Worm (Caenorhabditis elegans) whole organism, L1 larva: ENCODE results near the gene syx-16.

Experiments
- C04F5.9 ChIP-seq: sonication (generic microtip); optimal IDR thresholded peaks from 2 replicates; lab custom pipeline; 2016; ENCODE audit warnings: missing genetic modification characterization, missing compliant biosample characterization
- C16A3.4 ChIP-seq: fragments of 150-350 bp; optimal IDR thresholded peaks from 2 replicates; lab custom pipeline; 2014; ENCODE audit warnings: missing biosample characterization, missing genetic modification characterization
- F16B12.6 ChIP-seq: fragments of 150-350 bp; optimal IDR thresholded peaks from 2 replicates; lab custom pipeline; 2014; ENCODE audit warnings: missing biosample characterization, missing genetic modification characterization
- Y116A8C.19 ChIP-seq: sonication (generic microtip); optimal IDR thresholded peaks from 2 replicates; lab custom pipeline; 2016; ENCODE audit warnings: missing compliant biosample characterization, missing genetic modification characterization, borderline replicate concordance
- aha-1 ChIP-seq: fragments of 150-350 bp; optimal IDR thresholded peaks from 2 replicates; lab custom pipeline; 2014; ENCODE audit warnings: missing biosample characterization, missing genetic modification characterization
- alr-1 ChIP-seq: fragments of 200-800 bp; sonication (Bioruptor generic); optimal IDR thresholded peaks from 2 replicates; lab custom pipeline; 2018; ENCODE audit warnings: borderline replicate concordance, mild to moderate bottlenecking, missing genetic modification characterization, missing compliant biosample characterization
- aly-2 ChIP-seq: fragments of 150-350 bp; optimal IDR thresholded peaks from 2 replicates; lab custom pipeline; 2014; ENCODE audit warnings: missing biosample characterization, missing genetic modification characterization
- blmp-1 ChIP-seq: fragments of 150-350 bp; optimal IDR thresholded peaks from 2 replicates; lab custom pipeline; 2014; ENCODE audit warnings: missing biosample characterization, missing genetic modification characterization
- ceh-82 ChIP-seq, 3 experiments: fragments of 150-350 bp in 1 of 3; sonication (generic microtip) in 2 of 3; optimal IDR thresholded peaks; 2 replicates each; lab custom pipeline; 2014 to 2017; ENCODE audit warnings: missing biosample characterization in 3 of 3, missing genetic modification characterization in 3 of 3
- ceh-88 ChIP-seq: fragments of 200-800 bp; sonication (Bioruptor generic); IDR thresholded peaks from 2 replicates; pipeline ENCODE4 v1.3.6; 2022; ENCODE audit warnings: missing genetic modification characterization, missing compliant biosample characterization
- ces-1 ChIP-seq: fragments of 150-350 bp; optimal IDR thresholded peaks from 2 replicates; lab custom pipeline; 2014; ENCODE audit warnings: missing biosample characterization, missing genetic modification reagents, missing genetic modification characterization
- dpl-1 ChIP-seq, 3 experiments: fragments of 150-350 bp in 2 of 3; sonication (generic microtip) in 1 of 3; optimal IDR thresholded peaks; 2 replicates each; lab custom pipeline; 2014 to 2017; ENCODE audit warnings: missing biosample characterization in 3 of 3, missing genetic modification characterization in 3 of 3, missing genetic modification reagents in 3 of 3
- dsc-1 ChIP-seq: sonication (generic microtip); optimal IDR thresholded peaks from 2 replicates; lab custom pipeline; 2016; ENCODE audit warnings: mild to moderate bottlenecking, missing genetic modification characterization, missing compliant biosample characterization
- efl-1 ChIP-seq, 4 experiments: fragments of 150-350 bp; optimal IDR thresholded peaks in 3 of 4; peaks in 1 of 4; 1 replicate in 1 of 4; 2 replicates in 3 of 4; lab custom pipeline; 2014; ENCODE audit warnings: missing biosample characterization in 2 of 4, missing genetic modification characterization in 2 of 4, missing genetic modification reagents in 2 of 4
- efl-3 ChIP-seq: fragments of 200-800 bp; sonication (Bioruptor generic); optimal IDR thresholded peaks from 2 replicates; lab custom pipeline; 2018; ENCODE audit warnings: mild to moderate bottlenecking, missing genetic modification characterization, missing compliant biosample characterization
- elt-2 ChIP-seq: sonication (generic microtip); optimal IDR thresholded peaks from 2 replicates; lab custom pipeline; 2016; ENCODE audit warnings: missing genetic modification characterization, mild to moderate bottlenecking, inconsistent platforms, missing compliant biosample characterization, missing genetic modification reagents
- ets-5 ChIP-seq: fragments of 200-800 bp; sonication (Bioruptor generic); IDR thresholded peaks from 2 replicates; pipeline ENCODE4 v1.3.6; 2022; ENCODE audit warnings: missing genetic modification characterization, missing compliant biosample characterization
- fkh-8 ChIP-seq: sonication (generic microtip); optimal IDR thresholded peaks from 2 replicates; lab custom pipeline; 2016; ENCODE audit warnings: mild to moderate bottlenecking, missing genetic modification characterization, missing compliant biosample characterization
- grh-1 ChIP-seq: fragments of 200-800 bp; sonication (Bioruptor generic); IDR thresholded peaks from 2 replicates; pipeline ENCODE4 v1.3.6; 2022; ENCODE audit warnings: missing genetic modification reagents, missing genetic modification characterization, missing compliant biosample characterization
- isw-1 ChIP-seq: fragments of 200-800 bp; sonication (Bioruptor generic); IDR thresholded peaks from 2 replicates; pipeline ENCODE4 v1.3.6; 2022; ENCODE audit warnings: missing genetic modification characterization, missing compliant biosample characterization
- lin-13 ChIP-seq: fragments of 150-350 bp; optimal IDR thresholded peaks from 2 replicates; lab custom pipeline; 2014; ENCODE audit warnings: missing biosample characterization, missing genetic modification reagents, missing genetic modification characterization
- lin-14 ChIP-seq: fragments of 200-800 bp; sonication (Bioruptor generic); optimal IDR thresholded peaks from 2 replicates; lab custom pipeline; 2018; ENCODE audit warnings: mild to moderate bottlenecking, missing genetic modification characterization, moderate library complexity, missing compliant biosample characterization
- lin-35 ChIP-seq, 2 experiments: fragments of 150-350 bp; optimal IDR thresholded peaks; 2 replicates each; lab custom pipeline; 2014; ENCODE audit warnings: missing biosample characterization in 2 of 2, missing genetic modification characterization in 2 of 2, missing genetic modification reagents in 2 of 2
- lsy-2 ChIP-seq, 2 experiments: fragments of 150-350 bp; optimal IDR thresholded peaks; 2 replicates each; lab custom pipeline; 2014; ENCODE audit warnings: missing biosample characterization in 2 of 2, missing genetic modification characterization in 2 of 2
- mdl-1 ChIP-seq, 2 experiments: fragments of 150-350 bp; optimal IDR thresholded peaks; 2 replicates each; lab custom pipeline; 2014 to 2017; ENCODE audit warnings: missing biosample characterization in 2 of 2, missing genetic modification characterization in 2 of 2, inconsistent platforms in 1 of 2
- mef-2 ChIP-seq: fragments of 150-350 bp; optimal IDR thresholded peaks from 2 replicates; lab custom pipeline; 2014; ENCODE audit warnings: missing biosample characterization, missing genetic modification characterization
- nhr-12 ChIP-seq: sonication (generic microtip); optimal IDR thresholded peaks from 2 replicates; lab custom pipeline; 2017; ENCODE audit warnings: missing biosample characterization, missing genetic modification characterization
- nhr-71 ChIP-seq: sonication (generic microtip); optimal IDR thresholded peaks from 2 replicates; lab custom pipeline; 2016; ENCODE audit warnings: mild to moderate bottlenecking, missing genetic modification characterization, moderate library complexity, missing compliant biosample characterization
- nhr-76 ChIP-seq: sonication (generic microtip); optimal IDR thresholded peaks from 2 replicates; lab custom pipeline; 2017; ENCODE audit warnings: missing biosample characterization, missing genetic modification characterization
- nhr-77 ChIP-seq: fragments of 150-350 bp; optimal IDR thresholded peaks from 2 replicates; lab custom pipeline; 2014; ENCODE audit warnings: missing biosample characterization, missing genetic modification characterization
- nhr-84 ChIP-seq: sonication (generic microtip); optimal IDR thresholded peaks from 2 replicates; lab custom pipeline; 2017; ENCODE audit warnings: missing biosample characterization, missing genetic modification characterization
- nhr-85 ChIP-seq: sonication (generic microtip); peaks from one replicate; lab custom pipeline; 2016; ENCODE audit warnings: missing genetic modification characterization, inconsistent platforms, missing compliant biosample characterization
- pqm-1 ChIP-seq: sonication (generic microtip); optimal IDR thresholded peaks from 3 replicates; lab custom pipeline; 2017; ENCODE audit warnings: missing biosample characterization, missing genetic modification characterization
- skn-1 ChIP-seq: fragments of 150-350 bp; optimal IDR thresholded peaks from 2 replicates; lab custom pipeline; 2014; ENCODE audit warnings: missing biosample characterization, missing genetic modification characterization
- snu-23 ChIP-seq: sonication (generic microtip); optimal IDR thresholded peaks from 2 replicates; lab custom pipeline; 2016; ENCODE audit warnings: missing genetic modification characterization, missing compliant biosample characterization
- sox-4 ChIP-seq: sonication (generic microtip); optimal IDR thresholded peaks from 2 replicates; lab custom pipeline; 2016; ENCODE audit warnings: missing genetic modification characterization, missing compliant biosample characterization
- sup-37 ChIP-seq: fragments of 200-800 bp; sonication (Bioruptor generic); optimal IDR thresholded peaks from 2 replicates; lab custom pipeline; 2018; ENCODE audit warnings: mild to moderate bottlenecking, missing genetic modification characterization, missing compliant biosample characterization
- tbx-2 ChIP-seq: sonication (generic microtip); optimal IDR thresholded peaks from 2 replicates; lab custom pipeline; 2016; ENCODE audit warnings: missing genetic modification characterization, missing compliant biosample characterization
- tlp-1 ChIP-seq: fragments of 150-350 bp; optimal IDR thresholded peaks from 2 replicates; lab custom pipeline; 2014; ENCODE audit warnings: missing biosample characterization, missing genetic modification characterization
- unc-86 ChIP-seq: sonication (generic microtip); optimal IDR thresholded peaks from 2 replicates; lab custom pipeline; 2016; ENCODE audit warnings: missing genetic modification characterization, missing compliant biosample characterization
- unc-98 ChIP-seq: fragments of 200-800 bp; sonication (Bioruptor generic); IDR thresholded peaks from 2 replicates; pipeline ENCODE4 v1.3.6; 2022; ENCODE audit warnings: missing genetic modification characterization, missing compliant biosample characterization
- xbp-1 ChIP-seq: sonication (generic microtip); optimal IDR thresholded peaks from 2 replicates; lab custom pipeline; 2016; ENCODE audit warnings: missing genetic modification characterization, missing compliant biosample characterization
- zag-1 ChIP-seq: fragments of 150-350 bp; optimal IDR thresholded peaks from 2 replicates; lab custom pipeline; 2014; ENCODE audit warnings: missing biosample characterization, missing genetic modification characterization

syx-16 gene

ce11 chrIII:5190179-5190578 is 18.7 kb downstream of the syx-16 start (continued):
- TF ChIP-seq grh-1 (GFP tag; lab: Robert Waterston, UW) (peak; percentile 43; the same call in 1 of the 2 replicates), efl-3 (GFP tag; lab: Kevin White, UChicago) (no peak), C04F5.9 (tag; lab: Kevin White, UChicago) (peak; percentile 7), lsy-2 (tag; optimal IDR thresholded peaks at IDR 0.05; lab: Kevin White, UChicago) (peak; percentile 34 to 59), Y116A8C.19 (no peak), xbp-1 (tag; lab: Kevin White, UChicago) (peak; percentile 50), lin-35 (GFP tag; optimal IDR thresholded peaks at IDR 0.05; lab: Kevin White, UChicago) (peak; percentile 85 to 93), pqm-1 (no peak), tbx-2 (tag; lab: Kevin White, UChicago) (peak; percentile 39), nhr-77 (tag; lab: Kevin White, UChicago) (no peak), blmp-1 (tag; lab: Kevin White, UChicago) (peak; percentile 18), elt-2 (tag; lab: Kevin White, UChicago) (peak; percentile 22), efl-1 (optimal IDR thresholded peaks at IDR 0.05; lab: Kevin White, UChicago) (peak; percentile 91 to 93), efl-1 (GFP tag; optimal IDR thresholded peaks at IDR 0.05 in 1 of 2; lab: Kevin White, UChicago) (peak; percentile 90 to 99), tlp-1 (tag; lab: Kevin White, UChicago) (no peak), mef-2 (no peak), nhr-71 (tag; lab: Kevin White, UChicago) (peak; percentile 70), F16B12.6 (tag; lab: Kevin White, UChicago) (no peak), zag-1 (tag; lab: Kevin White, UChicago) (no peak), dsc-1 (tag; lab: Kevin White, UChicago) (peak; percentile 41), skn-1 (tag; lab: Kevin White, UChicago) (peak; percentile 22), unc-98 (no peak)

- no peak for TF ChIP-seq nhr-76 (tag; lab: Kevin White, UChicago)
- no peak for TF ChIP-seq mdl-1 (tag; optimal IDR thresholded peaks at IDR 0.05; lab: Kevin White, UChicago)
- TF ChIP-seq lin-35 (GFP tag; optimal IDR thresholded peaks at IDR 0.05; lab: Kevin White, UChicago), result no peak
- TF ChIP-seq lin-14 (GFP tag; lab: Kevin White, UChicago), result no peak
- no peak for TF ChIP-seq ets-5 (GFP tag; lab: Robert Waterston, UW)
- no peak for TF ChIP-seq xbp-1 (tag; lab: Kevin White, UChicago)
- TF ChIP-seq skn-1 (tag; lab: Kevin White, UChicago), result no peak
- no peak for TF ChIP-seq C04F5.9 (tag; lab: Kevin White, UChicago)
- no peak for TF ChIP-seq dsc-1 (tag; lab: Kevin White, UChicago)
Observed at ce11 chrIII:5188426-5188825, 20.5 kb downstream of the syx-16 start, which contains the start of gene K10D2.8. Gene K10D2.8 (plus strand): TSS chrIII:5188726.

ce11 chrIII:5185620-5186019 is 23.3 kb downstream of the syx-16 start, which contains the start of gene pup-2:
Gene pup-2 (plus strand): TSS chrIII:5185920.
- TF ChIP-seq lin-13 (GFP tag; lab: Kevin White, UChicago) (no peak), unc-86 (no peak), nhr-12 (no peak), unc-98 (no peak), aha-1 (no peak), sup-37 (GFP tag; lab: Kevin White, UChicago) (no peak), fkh-8 (tag; lab: Kevin White, UChicago) (peak; percentile 10)

ce11 chrIII:5183372-5183771 is 25.5 kb downstream of the syx-16 start:
- TF ChIP-seq dpl-1 (GFP tag; optimal IDR thresholded peaks at IDR 0.05; lab: Kevin White, UChicago), result peak in 1 of 3 experiments; percentile 14
- TF ChIP-seq lin-14 (GFP tag; lab: Kevin White, UChicago), result peak; percentile 22
- TF ChIP-seq efl-1 (optimal IDR thresholded peaks at IDR 0.05; lab: Kevin White, UChicago), result no peak
- TF ChIP-seq efl-1 (GFP tag; optimal IDR thresholded peaks at IDR 0.05 in 1 of 2; lab: Kevin White, UChicago), result peak in 1 of 2 experiments; percentile 4
- no peak for TF ChIP-seq nhr-84 (tag; lab: Kevin White, UChicago)

ce11 chrIII:5181641-5182040 is 27.3 kb downstream of the syx-16 start:
- peak; percentile 15 to 23 for TF ChIP-seq efl-1 (optimal IDR thresholded peaks at IDR 0.05; lab: Kevin White, UChicago)
- TF ChIP-seq efl-1 (GFP tag; optimal IDR thresholded peaks at IDR 0.05 in 1 of 2; lab: Kevin White, UChicago), result no peak
- TF ChIP-seq ceh-88, result no peak
- TF ChIP-seq sox-4 (tag; lab: Kevin White, UChicago), result no peak
- TF ChIP-seq unc-98, result no peak
- peak; percentile 16 for TF ChIP-seq snu-23
- TF ChIP-seq dsc-1 (tag; lab: Kevin White, UChicago), result no peak
- no peak for TF ChIP-seq ets-5 (GFP tag; lab: Robert Waterston, UW)
- TF ChIP-seq ces-1 (GFP tag; lab: Kevin White, UChicago), result no peak
- no peak for TF ChIP-seq dpl-1 (GFP tag; optimal IDR thresholded peaks at IDR 0.05; lab: Kevin White, UChicago)
- no peak for TF ChIP-seq isw-1 (GFP tag; lab: Robert Waterston, UW)
- no peak for TF ChIP-seq tbx-2 (tag; lab: Kevin White, UChicago)
- no peak for TF ChIP-seq nhr-85 (tag; lab: Kevin White, UChicago)
- TF ChIP-seq C16A3.4 (tag; lab: Kevin White, UChicago), result no peak
- TF ChIP-seq lin-35 (GFP tag; optimal IDR thresholded peaks at IDR 0.05; lab: Kevin White, UChicago), result peak in 1 of 2 experiments; percentile 1
- TF ChIP-seq blmp-1 (tag; lab: Kevin White, UChicago), result peak; percentile 55
- no peak for TF ChIP-seq alr-1 (tag; lab: Kevin White, UChicago)
- no peak for TF ChIP-seq ceh-82 (tag; optimal IDR thresholded peaks at IDR 0.05; lab: Kevin White, UChicago)
- TF ChIP-seq aly-2, result no peak
- no peak for TF ChIP-seq mef-2
- peak; percentile 45 for TF ChIP-seq lin-14 (GFP tag; lab: Kevin White, UChicago)
